Worm (Caenorhabditis elegans): ENCODE measurements around the gene srbc-61.

Gene srbc-61

ce11 chrV:17429262-17429661 lies 47.3 kb upstream of the srbc-61 start (continued):
- TF ChIP-seq F23B12.7 (tag; optimal IDR thresholded peaks at IDR 0.05; ENCODE audit: insufficient read depth) (no peak), B0019.2 (GFP tag; conservative IDR thresholded peaks at IDR 0.05) (no peak), sea-2 (GFP tag; IDR thresholded peaks at IDR 0.05) (peak; percentile 88; the same call in 1 of the 2 replicates), ama-1 (optimal IDR thresholded peaks at IDR 0.05) (no peak), ama-1 (GFP tag; optimal IDR thresholded peaks at IDR 0.05) (no peak), lin-54 (GFP tag; optimal IDR thresholded peaks at IDR 0.05) (no peak), nhr-80 (tag; optimal IDR thresholded peaks at IDR 0.05) (no peak), F52B5.7 (tag; optimal IDR thresholded peaks at IDR 0.05) (no peak), him-1 (tag; optimal IDR thresholded peaks at IDR 0.05) (no peak), B0035.1 (tag; optimal IDR thresholded peaks at IDR 0.05) (no peak), F22D6.2 (tag; optimal IDR thresholded peaks at IDR 0.05) (no peak), ceh-79 (tag; optimal IDR thresholded peaks at IDR 0.05) (no peak)

ce11 chrV:17430066-17430465 lies 46.5 kb upstream of the srbc-61 start, which contains the start of gene T27C5.10:
TSS of gene T27C5.10 (minus strand) at chrV:17430166.
- no peak for TF ChIP-seq hlh-26 (GFP tag; conservative IDR thresholded peaks at IDR 0.05)
- no peak for TF ChIP-seq K12H6.12 (tag; optimal IDR thresholded peaks at IDR 0.05)
- no peak for TF ChIP-seq F57A8.1 (GFP tag; optimal IDR thresholded peaks at IDR 0.05)
- no peak for TF ChIP-seq nfya-2 (GFP tag; IDR thresholded peaks at IDR 0.05)
- no peak for TF ChIP-seq nhr-80 (tag; optimal IDR thresholded peaks at IDR 0.05)
- TF ChIP-seq ets-4 (GFP tag; optimal IDR thresholded peaks at IDR 0.05), result no peak
- no peak for TF ChIP-seq mel-28 (tag; optimal IDR thresholded peaks at IDR 0.05; ENCODE audit: borderline replicate concordance)
- TF ChIP-seq ztf-3 (GFP tag; optimal IDR thresholded peaks at IDR 0.05), result no peak
- no peak for TF ChIP-seq nhr-90 (tag; optimal IDR thresholded peaks at IDR 0.05)
- TF ChIP-seq bed-2 (GFP tag; IDR thresholded peaks at IDR 0.05), result no peak
- TF ChIP-seq lsl-1 (GFP tag; optimal IDR thresholded peaks at IDR 0.05), result no peak
- TF ChIP-seq B0035.1 (tag; optimal IDR thresholded peaks at IDR 0.05), result no peak
- TF ChIP-seq F49E8.2 (tag; optimal IDR thresholded peaks at IDR 0.05; ENCODE audit: insufficient read depth), result no peak
- TF ChIP-seq sea-2 (GFP tag; IDR thresholded peaks at IDR 0.05), result no peak
- TF ChIP-seq F57C9.4 (tag; optimal IDR thresholded peaks at IDR 0.05), result no peak

- TF ChIP-seq ekl-4 (GFP tag; IDR thresholded peaks at IDR 0.05) (no peak), attf-6 (GFP tag; IDR thresholded peaks at IDR 0.05) (no peak), let-526 (GFP tag; IDR thresholded peaks at IDR 0.05) (no peak), ceh-100 (GFP tag; IDR thresholded peaks at IDR 0.05) (no peak), ccch-3 (GFP tag; optimal IDR thresholded peaks at IDR 0.05) (no peak), snpc-3.4 (tag; optimal IDR thresholded peaks at IDR 0.05) (no peak), attf-3 (GFP tag; conservative IDR thresholded peaks at IDR 0.05) (no peak), T07F8.4 (tag; optimal IDR thresholded peaks at IDR 0.05) (no peak), lsl-1 (GFP tag; optimal IDR thresholded peaks at IDR 0.05) (no peak), F57C9.4 (tag; optimal IDR thresholded peaks at IDR 0.05) (no peak), somi-1 (GFP tag; optimal IDR thresholded peaks at IDR 0.05) (no peak), fkh-3 (tag; optimal IDR thresholded peaks at IDR 0.05) (no peak), mcd-1 (GFP tag; IDR thresholded peaks at IDR 0.05) (no peak)
Measured at ce11 chrV:17430903-17431302, 45.7 kb upstream of the srbc-61 start, which contains the start of gene srbc-27. TSS of gene srbc-27 (plus strand) at chrV:17431203.

- TF ChIP-seq tbx-9 (tag; optimal IDR thresholded peaks at IDR 0.05; ENCODE audit: borderline replicate concordance) (no peak), F33H1.4 (GFP tag; IDR thresholded peaks at IDR 0.05) (no peak), Y53G8AR.9 (GFP tag; conservative IDR thresholded peaks at IDR 0.05) (no peak), ztf-25 (GFP tag; IDR thresholded peaks at IDR 0.05) (no peak), C17E4.6 (GFP tag; IDR thresholded peaks at IDR 0.05) (no peak), F57A8.1 (GFP tag; optimal IDR thresholded peaks at IDR 0.05) (no peak), egl-44 (GFP tag; IDR thresholded peaks at IDR 0.05) (no peak), nhr-90 (tag; optimal IDR thresholded peaks at IDR 0.05) (no peak), ztf-6 (GFP tag; IDR thresholded peaks at IDR 0.05) (no peak), dpl-1 (GFP tag; optimal IDR thresholded peaks at IDR 0.05) (no peak), hlh-12 (tag; optimal IDR thresholded peaks at IDR 0.05) (no peak), ceh-27 (GFP tag; optimal IDR thresholded peaks at IDR 0.05) (no peak), fkh-3 (tag; optimal IDR thresholded peaks at IDR 0.05) (no peak)
Measured at ce11 chrV:17436492-17436891, 40.1 kb upstream of the srbc-61 start, which contains the start of gene F20E11.18. TSS of gene F20E11.18 (minus strand) at chrV:17436592.
